Worm (Caenorhabditis elegans): ENCODE measurements around the gene Y43F8B.11.

Y43F8B.11 gene

DNA sequence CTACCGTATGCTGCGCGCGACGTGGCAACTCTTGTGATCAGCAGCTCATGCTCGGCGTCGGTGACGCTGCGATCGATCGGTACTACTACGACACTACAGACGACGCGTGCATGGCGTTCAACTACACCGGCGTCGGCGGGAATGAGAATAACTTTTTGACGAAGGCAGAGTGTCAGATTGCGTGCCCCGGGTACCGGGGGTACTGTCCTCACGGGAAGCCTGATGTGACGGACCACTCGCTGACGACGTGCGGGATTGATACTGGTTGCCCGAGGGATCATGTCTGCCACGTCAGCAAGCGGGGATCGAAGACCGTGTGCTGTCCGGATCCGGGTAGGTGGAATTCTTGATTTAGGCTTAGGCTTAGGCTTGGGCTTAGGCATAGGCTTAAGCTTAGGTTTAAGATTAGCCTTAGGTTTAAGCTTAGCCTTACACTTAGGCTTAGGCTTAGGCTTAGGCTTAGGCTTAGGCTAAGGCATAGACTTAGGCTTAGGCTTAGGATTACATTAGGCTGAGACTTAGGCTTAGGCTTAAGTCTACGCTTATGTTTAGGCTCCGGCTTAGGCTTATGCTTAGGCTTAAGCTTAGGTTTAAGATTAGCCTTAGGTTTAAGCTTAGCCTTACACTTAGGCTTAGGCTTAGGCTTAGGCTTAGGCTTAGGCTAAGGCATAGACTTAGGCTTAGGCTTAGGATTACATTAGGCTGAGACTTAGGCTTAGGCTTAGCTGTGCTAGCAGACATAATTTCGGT is 47.3 kb downstream of the Y43F8B.11 start:
- TF ChIP-seq T23F11.4 (GFP tag; optimal IDR thresholded peaks at IDR 0.05) (peak; percentile 36), dve-1 (tag; optimal IDR thresholded peaks at IDR 0.05) (peak; percentile 61)

DNA sequence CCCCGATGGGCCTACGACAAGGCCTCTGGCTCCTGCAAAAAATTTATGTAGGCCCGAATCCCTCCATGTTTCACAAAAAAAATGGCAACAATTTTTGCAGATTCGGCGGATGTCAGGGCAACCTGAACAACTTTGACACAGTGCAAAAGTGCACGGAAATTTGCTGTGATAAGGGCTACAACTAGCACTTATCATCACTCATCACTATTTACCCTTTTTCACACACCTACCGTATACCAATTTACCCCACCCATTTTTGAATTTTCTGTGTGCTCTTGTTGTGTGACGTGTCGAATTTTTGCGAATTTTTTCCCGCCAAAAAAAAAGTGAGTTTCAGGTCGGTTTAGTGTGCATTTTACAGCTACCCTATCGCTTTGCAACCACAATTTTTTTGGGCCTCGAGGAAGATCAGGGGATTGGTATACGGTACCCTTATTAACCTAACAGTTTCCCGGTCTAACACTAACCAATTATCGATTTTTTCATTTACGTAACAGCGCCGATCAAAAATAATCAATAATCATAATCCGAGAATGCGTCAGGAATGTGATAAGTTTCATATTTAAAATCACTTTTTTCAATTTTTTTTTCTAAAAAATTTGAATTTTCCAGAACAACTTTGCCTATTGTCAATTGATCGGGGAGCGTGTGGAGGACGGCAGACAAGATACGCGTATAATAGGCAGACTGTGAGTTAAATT is 48.1 kb downstream of the Y43F8B.11 start:
- TF ChIP-seq C08G9.2 (tag; optimal IDR thresholded peaks at IDR 0.05) = no peak
- no peak for TF ChIP-seq hlh-30 (tag; optimal IDR thresholded peaks at IDR 0.05; ENCODE audit: insufficient read depth)
- no peak for TF ChIP-seq ceh-48 (tag; optimal IDR thresholded peaks at IDR 0.05)
- no peak for TF ChIP-seq ceh-6 (GFP tag; optimal IDR thresholded peaks at IDR 0.05)
- TF ChIP-seq npax-4 (tag; optimal IDR thresholded peaks at IDR 0.05) = no peak
- no peak for TF ChIP-seq pax-1 (tag; optimal IDR thresholded peaks at IDR 0.05)
- TF ChIP-seq rnt-1 (tag; optimal IDR thresholded peaks at IDR 0.05) = no peak
- TF ChIP-seq hlh-13 (GFP tag; optimal IDR thresholded peaks at IDR 0.05) = no peak
- TF ChIP-seq sox-4 (tag; optimal IDR thresholded peaks at IDR 0.05) = no peak
- TF ChIP-seq ceh-24 (tag; optimal IDR thresholded peaks at IDR 0.05) = no peak
- TF ChIP-seq sox-2 (GFP tag; IDR thresholded peaks at IDR 0.05) = no peak
- TF ChIP-seq ttx-3 (tag; optimal IDR thresholded peaks at IDR 0.05) = no peak
- no peak for TF ChIP-seq ztf-16 (tag; optimal IDR thresholded peaks at IDR 0.05)
- no peak for TF ChIP-seq ceh-18 (tag; optimal IDR thresholded peaks at IDR 0.05)
- TF ChIP-seq C38D4.7 (GFP tag; optimal IDR thresholded peaks at IDR 0.05) = no peak
- no peak for TF ChIP-seq pha-4 (tag; optimal IDR thresholded peaks at IDR 0.05)
- TF ChIP-seq hlh-15 (tag; optimal IDR thresholded peaks at IDR 0.05) = no peak

DNA sequence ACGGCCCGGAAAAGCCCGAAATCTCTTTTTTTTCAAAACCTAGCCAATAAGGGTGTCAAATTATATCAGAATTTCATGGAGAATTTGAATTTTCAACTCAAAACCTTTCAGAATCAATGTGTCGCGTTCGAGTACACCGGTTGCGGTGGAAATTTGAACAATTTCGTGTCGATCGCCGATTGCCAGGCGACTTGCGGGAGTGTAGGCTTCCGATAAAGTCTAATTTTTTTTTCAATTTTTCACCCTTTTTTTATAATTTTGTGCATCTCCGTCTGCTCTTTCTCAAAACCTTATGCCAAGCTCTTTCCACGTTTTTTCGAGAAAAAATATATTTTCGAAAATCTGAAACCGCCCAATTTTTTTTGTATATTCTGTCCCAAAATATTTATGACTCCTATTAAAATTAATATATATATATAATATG is 49.0 kb downstream of the Y43F8B.11 start:
- no peak for TF ChIP-seq fax-1 (tag; optimal IDR thresholded peaks at IDR 0.05)

- TF ChIP-seq ceh-19 (GFP tag; optimal IDR thresholded peaks at IDR 0.05) (no peak), madf-2 (tag; optimal IDR thresholded peaks at IDR 0.05) (no peak), fkh-6 (tag; optimal IDR thresholded peaks at IDR 0.05) (no peak), unc-55 (GFP tag; optimal IDR thresholded peaks at IDR 0.05) (no peak)
Observed at ce11 chrV:19520130-19520529, 49.6 kb downstream of the Y43F8B.11 start.

DNA sequence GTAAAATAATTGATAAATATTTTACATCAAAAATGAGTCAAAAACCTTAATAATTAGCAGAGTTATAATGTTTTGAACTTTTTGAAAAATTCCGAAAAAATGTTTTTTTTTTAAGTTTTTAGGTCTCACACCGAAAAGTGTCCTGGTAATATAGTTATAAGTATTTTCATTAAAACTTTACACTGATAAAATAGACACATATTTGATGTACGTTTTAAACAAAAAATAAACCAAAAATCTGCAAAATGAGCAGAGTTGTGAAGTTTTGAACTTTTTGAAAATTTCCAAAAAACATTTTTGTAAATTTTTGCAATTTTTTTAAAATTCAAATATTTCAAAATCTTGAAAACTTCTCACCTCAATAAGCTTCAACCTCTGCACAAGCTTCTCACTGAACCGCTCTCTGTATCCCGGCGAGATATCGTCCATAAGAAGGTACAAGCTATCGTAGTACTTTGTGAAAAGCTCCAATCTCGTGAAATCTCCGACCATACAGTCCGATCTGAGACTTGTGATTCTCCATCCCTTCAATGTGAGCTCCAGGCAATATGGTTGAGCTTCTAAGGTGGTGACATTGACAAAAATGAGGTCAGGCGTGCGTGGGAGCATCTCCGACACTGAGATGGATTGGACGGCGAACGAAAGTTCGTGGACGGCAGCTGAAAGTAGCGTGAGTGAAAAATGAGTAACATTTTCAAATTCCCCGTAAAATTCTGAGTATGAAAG is 50.3 kb downstream of the Y43F8B.11 start:
- peak; percentile 39 for TF ChIP-seq ama-1 (optimal IDR thresholded peaks at IDR 0.05)
- no peak for TF ChIP-seq F13H6.1 (tag; optimal IDR thresholded peaks at IDR 0.05)
- TF ChIP-seq pag-3 (tag; optimal IDR thresholded peaks at IDR 0.05; ENCODE audit: borderline replicate concordance) = no peak
- TF ChIP-seq sdc-2 (tag; optimal IDR thresholded peaks at IDR 0.05) = no peak
- no peak for TF ChIP-seq K02D7.2 (tag; optimal IDR thresholded peaks at IDR 0.05)

All from whole organism, late embryonic.